Fruit fly (Drosophila melanogaster) Kc167 (cell line): Measurements from ENCODE around the gene CG8814.

ENCODE experiments used
- Myc ChIP-seq: fragments of >200 bp; optimal IDR thresholded peaks from 2 replicates; lab custom pipeline; 2017; ENCODE audit warnings: missing external identifiers
- Sin3A ChIP-seq: fragments of >200 bp; optimal IDR thresholded peaks from 2 replicates; lab custom pipeline; 2018; ENCODE audit warnings: missing external identifiers
- h ChIP-seq: fragments of >200 bp; optimal IDR thresholded peaks from 3 replicates; lab custom pipeline; 2018; ENCODE audit warnings: missing external identifiers
- insv ChIP-seq: fragments of >200 bp; optimal IDR thresholded peaks from 3 replicates; lab custom pipeline; 2018; ENCODE audit warnings: missing external identifiers
- psq ChIP-seq: fragments of >200 bp; optimal IDR thresholded peaks from 2 replicates; lab custom pipeline; 2017; ENCODE audit warnings: missing external identifiers
- ttk ChIP-seq: sonication (Bioruptor generic); optimal IDR thresholded peaks from 2 replicates; lab custom pipeline; 2017; ENCODE audit warnings: missing external identifiers

Gene CG8814

dm6 chr2L:2905051-2905446 lies 30.4 kb downstream of the CG8814 start:
- TF ChIP-seq Sin3A (no peak), psq (lab: Kevin White, UChicago) (no peak), h (no peak), insv (lab: Kevin White, UChicago) (no peak)

dm6 chr2L:2906122-2906521 lies 31.4 kb downstream of the CG8814 start:
- no peak for TF ChIP-seq Myc (lab: Kevin White, UChicago)
- TF ChIP-seq psq (lab: Kevin White, UChicago): no peak
- TF ChIP-seq h: no peak
- TF ChIP-seq Sin3A: no peak
- no peak for TF ChIP-seq ttk
- TF ChIP-seq insv (lab: Kevin White, UChicago): no peak

- no peak for TF ChIP-seq Sin3A
- TF ChIP-seq ttk: no peak
- TF ChIP-seq Myc (lab: Kevin White, UChicago): no peak
- no peak for TF ChIP-seq insv (lab: Kevin White, UChicago)
- TF ChIP-seq psq (lab: Kevin White, UChicago): no peak
- TF ChIP-seq h: no peak
These were observed 33.1 kb downstream of the CG8814 start for dm6 chr2L:2907776-2908175.

- TF ChIP-seq insv (lab: Kevin White, UChicago): no peak
- TF ChIP-seq Sin3A: no peak
- no peak for TF ChIP-seq ttk
- no peak for TF ChIP-seq Myc (lab: Kevin White, UChicago)
- no peak for TF ChIP-seq psq (lab: Kevin White, UChicago)
- TF ChIP-seq h: no peak
These were observed 33.9 kb downstream of the CG8814 start for dm6 chr2L:2908440-2909154.

- no peak for TF ChIP-seq Myc (lab: Kevin White, UChicago)
- no peak for TF ChIP-seq h
These were observed 34.8 kb downstream of the CG8814 start for dm6 chr2L:2909495-2909894.

- TF ChIP-seq Myc (lab: Kevin White, UChicago): no peak
- no peak for TF ChIP-seq psq (lab: Kevin White, UChicago)
- TF ChIP-seq Sin3A: no peak
- TF ChIP-seq ttk: no peak
- TF ChIP-seq insv (lab: Kevin White, UChicago): no peak
- no peak for TF ChIP-seq h
These were observed 36.3 kb downstream of the CG8814 start for dm6 chr2L:2910957-2911356.

- no peak for TF ChIP-seq Myc (lab: Kevin White, UChicago)
- no peak for TF ChIP-seq insv (lab: Kevin White, UChicago)
- TF ChIP-seq psq (lab: Kevin White, UChicago): no peak
- TF ChIP-seq ttk: no peak
- TF ChIP-seq h: no peak
- no peak for TF ChIP-seq Sin3A
These were observed 46.0 kb downstream of the CG8814 start for dm6 chr2L:2920641-2921040.

dm6 chr2L:2924266-2924801 lies 49.6 kb downstream of the CG8814 start:
- TF ChIP-seq ttk: no peak
